Worm (Caenorhabditis elegans) whole organism, mixed stage, embryonic: ENCODE measurements around the gene rpn-7.

Experiments used
- blmp-1 ChIP-seq: fragments of 150-350 bp; optimal IDR thresholded peaks from 2 replicates; lab custom pipeline; 2014; ENCODE audit warnings: missing biosample characterization, missing genetic modification characterization
- elt-3 ChIP-seq: fragments of 150-350 bp; optimal IDR thresholded peaks from 2 replicates; lab custom pipeline; 2014; ENCODE audit warnings: missing biosample characterization, missing genetic modification characterization
- lin-13 ChIP-seq: fragments of 150-350 bp; optimal IDR thresholded peaks from 2 replicates; lab custom pipeline; 2014; ENCODE audit warnings: missing biosample characterization, missing genetic modification characterization
- lsy-2 ChIP-seq: fragments of 150-350 bp; optimal IDR thresholded peaks from 2 replicates; lab custom pipeline; 2014; ENCODE audit warnings: missing biosample characterization, missing genetic modification characterization
- nhr-12 ChIP-seq: fragments of 150-350 bp; optimal IDR thresholded peaks from 2 replicates; lab custom pipeline; 2014; ENCODE audit warnings: missing biosample characterization, missing genetic modification characterization
- pha-4 ChIP-seq: fragments of 150-350 bp; optimal IDR thresholded peaks from 2 replicates; lab custom pipeline; 2018; ENCODE audit warnings: missing biosample characterization, missing genetic modification reagents, missing genetic modification characterization
- snpc-4 ChIP-seq: fragments of 150-350 bp; optimal IDR thresholded peaks from 2 replicates; lab custom pipeline; 2014; ENCODE audit warnings: missing biosample characterization, missing genetic modification characterization
- unc-39 ChIP-seq: fragments of 150-350 bp; optimal IDR thresholded peaks from 2 replicates; lab custom pipeline; 2014; ENCODE audit warnings: missing biosample characterization, missing genetic modification characterization
- unc-62 ChIP-seq: fragments of 150-350 bp; optimal IDR thresholded peaks from 2 replicates; lab custom pipeline; 2014; ENCODE audit warnings: missing biosample characterization, missing genetic modification reagents, missing genetic modification characterization
- ztf-11 ChIP-seq: fragments of 150-350 bp; optimal IDR thresholded peaks from 2 replicates; lab custom pipeline; 2014; ENCODE audit warnings: missing biosample characterization, missing genetic modification characterization

DNA sequence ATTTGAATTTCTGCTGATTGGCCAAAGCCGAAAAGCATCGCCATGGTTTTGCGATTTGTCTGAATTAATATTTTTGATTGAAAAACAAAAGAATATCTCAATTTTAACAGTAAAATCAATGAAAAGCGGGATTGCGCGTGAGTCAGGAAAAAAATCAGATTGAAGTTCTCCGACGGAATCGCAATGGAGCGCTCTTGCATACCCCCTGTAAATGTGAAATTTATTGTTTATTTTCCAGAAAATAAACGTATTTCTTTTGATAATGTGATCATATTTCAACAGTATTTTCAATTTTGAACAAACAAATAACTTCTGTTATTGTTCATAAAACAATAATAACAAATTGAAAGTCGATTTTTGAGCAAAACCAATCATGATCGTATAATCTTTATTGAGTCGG is 25.2 kb downstream of the rpn-7 start, which contains the start of gene vps-26:
- TF ChIP-seq lin-13 (tag; lab: Kevin White, UChicago) (no peak), ztf-11 (tag; lab: Kevin White, UChicago) (no peak), pha-4 (tag; lab: Kevin White, UChicago) (no peak), elt-3 (no peak), unc-62 (GFP tag; lab: Kevin White, UChicago) (no peak), snpc-4 (tag; lab: Kevin White, UChicago) (no peak), nhr-12 (tag; lab: Kevin White, UChicago) (no peak), unc-39 (tag; lab: Kevin White, UChicago) (no peak), blmp-1 (tag; lab: Kevin White, UChicago) (no peak), lsy-2 (tag; lab: Kevin White, UChicago) (no peak)
